Fruit fly (Drosophila melanogaster) whole organism, adult: ENCODE results near the gene CG12116.
A peak's percentile ranks its signal among the peaks of the same experiment; 100 is the strongest.

ENCODE experiments used
- CG11617 ChIP-seq: fragments of 200-800 bp; sonication (Bioruptor generic); optimal IDR thresholded peaks from 2 replicates; lab custom pipeline; 2017; ENCODE audit warnings: mild to moderate bottlenecking, missing biosample characterization, missing genetic modification reagents, missing genetic modification characterization
- CG14711 ChIP-seq: fragments of 200-800 bp; sonication (Bioruptor generic); optimal IDR thresholded peaks from 2 replicates; lab custom pipeline; 2018; ENCODE audit warnings: missing biosample characterization, mild to moderate bottlenecking, missing genetic modification characterization, moderate library complexity
- CG7045 ChIP-seq: fragments of 200-800 bp; sonication (Bioruptor generic); optimal IDR thresholded peaks from 2 replicates; lab custom pipeline; 2017; ENCODE audit warnings: missing biosample characterization, mild to moderate bottlenecking, missing genetic modification characterization
- Crg-1 ChIP-seq: fragments of 200-800 bp; sonication (Bioruptor generic); optimal IDR thresholded peaks from 2 replicates; lab custom pipeline; 2016; ENCODE audit warnings: missing biosample characterization, missing genetic modification characterization
- Hr96 ChIP-seq: fragments of 200-800 bp; sonication (Bioruptor generic); optimal IDR thresholded peaks from 2 replicates; lab custom pipeline; 2016; ENCODE audit warnings: missing biosample characterization, missing genetic modification characterization
- Mnt ChIP-seq: fragments of 200-800 bp; sonication (Bioruptor generic); optimal IDR thresholded peaks from 2 replicates; lab custom pipeline; 2016; ENCODE audit warnings: missing biosample characterization, mild to moderate bottlenecking, missing genetic modification characterization
- bab1 ChIP-seq: fragments of 200-800 bp; sonication (Bioruptor generic); optimal IDR thresholded peaks from 3 replicates; lab custom pipeline; 2019; ENCODE audit warnings: missing biosample characterization, mild to moderate bottlenecking, missing genetic modification characterization, moderate library complexity
- cnc ChIP-seq, 2 experiments: fragments of >200 bp; optimal IDR thresholded peaks; 2 replicates each; lab custom pipeline; 2017
- tj ChIP-seq: fragments of 200-800 bp; sonication (Bioruptor generic); optimal IDR thresholded peaks from 3 replicates; lab custom pipeline; 2017; ENCODE audit warnings: missing biosample characterization, mild to moderate bottlenecking, missing genetic modification characterization, moderate library complexity

- TF ChIP-seq bab1 (GFP tag; lab: Kevin White, UChicago), result peak; percentile 99
- TF ChIP-seq CG11617 (GFP tag; lab: Kevin White, UChicago), result no peak
- TF ChIP-seq cnc (optimal IDR thresholded peaks at IDR 0.05; lab: Kevin White, UChicago), result no peak
- TF ChIP-seq tj (GFP tag; lab: Kevin White, UChicago), result peak; percentile 35
- TF ChIP-seq Crg-1 (GFP tag; lab: Kevin White, UChicago), result peak; percentile 56
- no peak for TF ChIP-seq Mnt (GFP tag; lab: Kevin White, UChicago)
- peak; percentile 35 for TF ChIP-seq CG14711
- no peak for TF ChIP-seq Hr96
- no peak for TF ChIP-seq CG7045
These were observed 4.6 kb upstream of the CG12116 start, which contains the start of gene Cp7Fb for dm6 chrX:8473339-8473887.
